Worm (Caenorhabditis elegans): ENCODE data around the gene nxf-1.

nxf-1 gene

DNA sequence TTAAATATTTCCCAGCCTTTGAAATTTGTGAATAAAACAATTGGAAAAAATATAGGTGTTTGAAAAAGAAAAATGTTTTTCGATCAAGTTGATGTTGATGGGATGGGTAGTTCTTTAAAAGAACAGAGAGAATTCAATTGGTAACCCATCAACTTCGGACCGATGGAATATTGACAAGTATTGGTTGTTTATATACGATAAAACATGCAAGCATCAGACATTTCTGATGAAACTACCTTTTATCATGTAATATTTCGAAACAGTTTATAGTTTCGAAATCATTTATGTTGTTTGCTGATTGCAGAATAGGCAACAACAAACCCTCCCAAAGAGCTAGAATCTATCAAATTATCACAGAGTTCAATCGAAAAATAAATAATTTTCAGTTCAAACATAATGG, 4.9 kb downstream of the nxf-1 start:
- TF ChIP-seq nhr-102 (tag; optimal IDR thresholded peaks at IDR 0.05) (no peak), Y75B8A.6 (GFP tag; IDR thresholded peaks at IDR 0.05) (no peak), F10B5.3 (tag; optimal IDR thresholded peaks at IDR 0.05) (no peak), snpc-1.2 (GFP tag; IDR thresholded peaks at IDR 0.05) (no peak), vab-7 (GFP tag; IDR thresholded peaks at IDR 0.05) (no peak), saeg-2 (GFP tag; IDR thresholded peaks at IDR 0.05) (no peak), hmg-1.1 (GFP tag; IDR thresholded peaks at IDR 0.05) (no peak), lim-7 (GFP tag; IDR thresholded peaks at IDR 0.05) (no peak), lin-15B (tag; optimal IDR thresholded peaks at IDR 0.05) (no peak), madf-5 (GFP tag; IDR thresholded peaks at IDR 0.05) (no peak), zip-2 (tag; optimal IDR thresholded peaks at IDR 0.05) (peak; percentile 39), spr-3 (GFP tag; optimal IDR thresholded peaks at IDR 0.05) (no peak), dmd-6 (GFP tag; IDR thresholded peaks at IDR 0.05) (no peak), ztf-7 (tag; optimal IDR thresholded peaks at IDR 0.05) (peak; percentile 21), cey-2 (tag; optimal IDR thresholded peaks at IDR 0.05; ENCODE audit: borderline replicate concordance, insufficient read depth) (no peak), nhr-48 (tag; optimal IDR thresholded peaks at IDR 0.05) (no peak), F37D6.2 (tag; optimal IDR thresholded peaks at IDR 0.05) (no peak), daf-16 (GFP tag; optimal IDR thresholded peaks at IDR 0.05) (no peak), daf-16 (tag; optimal IDR thresholded peaks at IDR 0.05) (peak; percentile 86), nhr-111 (GFP tag; optimal IDR thresholded peaks at IDR 0.05) (no peak)

DNA sequence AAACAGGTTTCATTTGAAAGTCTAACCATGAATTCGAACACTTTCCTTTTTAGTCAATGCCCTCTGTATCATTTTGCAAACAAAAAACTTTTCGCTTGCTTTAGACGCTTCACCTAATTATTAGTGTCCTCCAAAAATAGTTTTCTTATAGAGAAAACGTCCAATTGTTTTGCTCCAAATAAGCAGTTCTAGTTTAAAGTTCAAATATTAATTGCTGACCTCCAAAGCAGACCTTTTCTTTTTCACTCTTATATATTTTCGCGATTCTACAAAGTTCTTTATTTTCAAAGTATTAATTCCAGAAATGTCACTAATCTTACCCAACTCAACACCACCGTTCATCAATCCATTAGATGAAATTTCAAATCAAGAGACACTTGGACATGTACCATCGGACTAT, 6.0 kb downstream of the nxf-1 start, which contains the start of gene gnrr-2:
Gene gnrr-2, plus strand, starts transcription at position 301 of the 400 bp plus-strand sequence.
- TF ChIP-seq hlh-30 (tag; optimal IDR thresholded peaks at IDR 0.05; ENCODE audit: insufficient read depth) = no peak
- TF ChIP-seq daf-19 (GFP tag; conservative IDR thresholded peaks at IDR 0.05) = no peak
- no peak for TF ChIP-seq ctbp-1 (GFP tag; IDR thresholded peaks at IDR 0.05)
- TF ChIP-seq aha-1 (tag) = no peak
- TF ChIP-seq hlh-11 (tag; optimal IDR thresholded peaks at IDR 0.05) = no peak
- TF ChIP-seq php-3 (GFP tag; IDR thresholded peaks at IDR 0.05) = no peak
- no peak for TF ChIP-seq pha-4 (GFP tag; IDR thresholded peaks at IDR 0.05)
- no peak for TF ChIP-seq pha-4 (tag; optimal IDR thresholded peaks at IDR 0.05)
- TF ChIP-seq lim-7 (GFP tag; IDR thresholded peaks at IDR 0.05) = no peak
- TF ChIP-seq tra-1 (GFP tag; IDR thresholded peaks at IDR 0.05) = no peak
- no peak for TF ChIP-seq ZK546.5 (tag; optimal IDR thresholded peaks at IDR 0.05)
- TF ChIP-seq nhr-77 (tag; optimal IDR thresholded peaks at IDR 0.05) = no peak
- TF ChIP-seq ceh-62 (tag; optimal IDR thresholded peaks at IDR 0.05) = no peak
- TF ChIP-seq T26A8.4 (GFP tag; IDR thresholded peaks at IDR 0.05) = no peak
- no peak for TF ChIP-seq nhr-10 (tag; optimal IDR thresholded peaks at IDR 0.05)
- TF ChIP-seq sdz-12 (GFP tag; optimal IDR thresholded peaks at IDR 0.05) = no peak
- no peak for TF ChIP-seq ceh-82 (tag; optimal IDR thresholded peaks at IDR 0.05)
- no peak for TF ChIP-seq ztf-7 (tag; optimal IDR thresholded peaks at IDR 0.05)
- TF ChIP-seq nhr-28 (tag; optimal IDR thresholded peaks at IDR 0.05) = no peak
- no peak for TF ChIP-seq dmd-9 (GFP tag; IDR thresholded peaks at IDR 0.05)
- TF ChIP-seq ceh-20 (GFP tag; IDR thresholded peaks at IDR 0.05) = no peak

DNA sequence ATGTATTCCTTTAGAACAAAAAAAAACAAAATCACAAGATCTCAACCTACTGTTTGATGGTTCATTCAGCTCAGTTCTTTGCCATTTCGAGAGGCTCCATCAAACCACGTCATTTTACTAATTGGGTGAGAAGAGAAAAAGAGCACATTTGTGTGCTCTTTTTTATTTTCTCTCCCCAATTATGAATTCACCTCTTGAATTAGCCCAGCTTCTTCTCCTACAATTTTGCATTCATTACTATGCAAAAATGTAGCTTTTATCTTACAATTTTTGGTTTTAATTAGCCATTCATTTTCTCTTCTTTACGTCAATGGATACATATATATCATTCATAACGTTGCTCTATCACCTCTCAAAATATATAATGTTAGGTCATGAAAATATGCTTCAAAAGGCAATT, 9.2 kb downstream of the nxf-1 start:
- TF ChIP-seq hmg-1.1 (GFP tag; IDR thresholded peaks at IDR 0.05) = no peak
- TF ChIP-seq D1046.2 (GFP tag; IDR thresholded peaks at IDR 0.05) = no peak
- TF ChIP-seq mep-1 (tag; optimal IDR thresholded peaks at IDR 0.05) = no peak
- TF ChIP-seq mxl-3 (GFP tag; optimal IDR thresholded peaks at IDR 0.05) = no peak
- no peak for TF ChIP-seq dve-1 (tag; optimal IDR thresholded peaks at IDR 0.05; ENCODE audit: insufficient read depth)
- no peak for TF ChIP-seq fos-1 (tag; optimal IDR thresholded peaks at IDR 0.05)
- TF ChIP-seq lim-7 (GFP tag; IDR thresholded peaks at IDR 0.05) = no peak
- no peak for TF ChIP-seq ceh-28 (tag; optimal IDR thresholded peaks at IDR 0.05)
- TF ChIP-seq daf-19 (GFP tag; conservative IDR thresholded peaks at IDR 0.05) = no peak
